Worm (Caenorhabditis elegans) whole organism, L2 larva: ENCODE data around the gene F19C7.4.

ENCODE experiments used
- gmeb-1 ChIP-seq: fragments of 150-350 bp; optimal IDR thresholded peaks from 2 replicates; lab custom pipeline; 2014; ENCODE audit warnings: missing biosample characterization, missing genetic modification characterization
- nhr-11 ChIP-seq: fragments of 150-350 bp; optimal IDR thresholded peaks from 2 replicates; lab custom pipeline; 2014; ENCODE audit warnings: missing biosample characterization, missing genetic modification characterization
- nhr-12 ChIP-seq: fragments of 150-350 bp; optimal IDR thresholded peaks from 2 replicates; lab custom pipeline; 2014; ENCODE audit warnings: missing biosample characterization, missing genetic modification characterization
- nhr-21 ChIP-seq: fragments of 150-350 bp; optimal IDR thresholded peaks from 2 replicates; lab custom pipeline; 2014; ENCODE audit warnings: missing biosample characterization, missing genetic modification characterization
- snpc-4 ChIP-seq: fragments of 150-350 bp; optimal IDR thresholded peaks from 2 replicates; lab custom pipeline; 2014; ENCODE audit warnings: missing biosample characterization, missing genetic modification characterization
- ztf-4 ChIP-seq: fragments of 150-350 bp; optimal IDR thresholded peaks from 2 replicates; lab custom pipeline; 2014; ENCODE audit warnings: missing biosample characterization, missing genetic modification characterization

- no peak for TF ChIP-seq gmeb-1 (tag; lab: Kevin White, UChicago)
- no peak for TF ChIP-seq nhr-11
- TF ChIP-seq ztf-4: no peak
- no peak for TF ChIP-seq nhr-12 (tag; lab: Kevin White, UChicago)
- no peak for TF ChIP-seq nhr-21 (tag; lab: Kevin White, UChicago)
- no peak for TF ChIP-seq snpc-4 (tag; lab: Kevin White, UChicago)
Observed at ce11 chrIV:4645243-4645642, 42.6 kb downstream of the F19C7.4 start.
